Fruit fly (Drosophila melanogaster) whole organism, prepupa: ENCODE data around the gene Ir94e.

Source experiments
- Blimp-1 ChIP-seq: fragments of 200-800 bp; sonication (Bioruptor generic); optimal IDR thresholded peaks from 3 replicates; lab custom pipeline; 2017; ENCODE audit warnings: missing biosample characterization, missing genetic modification characterization, mild to moderate bottlenecking, moderate library complexity, missing genetic modification reagents
- Eip78C ChIP-seq: fragments of 200-800 bp; sonication (Bioruptor generic); peaks from one replicate; lab custom pipeline; 2016; ENCODE audit warnings: missing biosample characterization, missing genetic modification characterization
- Hr4 ChIP-seq: fragments of 200-800 bp; sonication (Bioruptor generic); optimal IDR thresholded peaks from 3 replicates; lab custom pipeline; 2016; ENCODE audit warnings: missing biosample characterization, missing genetic modification characterization
- achi ChIP-seq: fragments of 200-800 bp; sonication (Bioruptor generic); optimal IDR thresholded peaks from 3 replicates; lab custom pipeline; 2016; ENCODE audit warnings: missing biosample characterization, missing genetic modification characterization

- TF ChIP-seq achi (GFP tag; lab: Kevin White, UChicago) (no peak), Eip78C (no peak), Blimp-1 (no peak), Hr4 (GFP tag; lab: Kevin White, UChicago) (no peak)
Measured at dm6 chr3R:23359420-23359819, 45.9 kb upstream of the Ir94e start.
